Worm (Caenorhabditis elegans) whole organism, L1 larva: ENCODE data around the gene sshk-1.

Experiments
- blmp-1 ChIP-seq: fragments of 150-350 bp; optimal IDR thresholded peaks from 2 replicates; lab custom pipeline; 2014; ENCODE audit warnings: missing biosample characterization, missing genetic modification characterization
- elt-3 ChIP-seq, 6 experiments: fragments of 150-350 bp in 1 of 6; sonication (generic microtip); optimal IDR thresholded peaks; 2 replicates each; lab custom pipeline; 2017 to 2018; ENCODE audit warnings: missing biosample characterization in 6 of 6, missing genetic modification characterization in 6 of 6, inconsistent platforms in 1 of 6
- lin-13 ChIP-seq: fragments of 150-350 bp; optimal IDR thresholded peaks from 2 replicates; lab custom pipeline; 2014; ENCODE audit warnings: missing biosample characterization, missing genetic modification reagents, missing genetic modification characterization
- lir-3 ChIP-seq: sonication (generic microtip); optimal IDR thresholded peaks from 2 replicates; lab custom pipeline; 2016; ENCODE audit warnings: mild to moderate bottlenecking, missing genetic modification characterization, moderate library complexity, missing compliant biosample characterization; ENCODE audit not compliant: poor library complexity
- nhr-237 ChIP-seq: fragments of 150-350 bp; optimal IDR thresholded peaks from 2 replicates; lab custom pipeline; 2014; ENCODE audit warnings: missing biosample characterization, missing genetic modification characterization
- nhr-28 ChIP-seq: fragments of 150-350 bp; optimal IDR thresholded peaks from 2 replicates; lab custom pipeline; 2014; ENCODE audit warnings: missing biosample characterization, missing genetic modification characterization
- nhr-84 ChIP-seq: sonication (generic microtip); optimal IDR thresholded peaks from 2 replicates; lab custom pipeline; 2017; ENCODE audit warnings: missing biosample characterization, missing genetic modification characterization
- nhr-90 ChIP-seq: sonication (generic microtip); optimal IDR thresholded peaks from 2 replicates; lab custom pipeline; 2016; ENCODE audit warnings: mild to moderate bottlenecking, missing genetic modification characterization, missing compliant biosample characterization; ENCODE audit not compliant: poor library complexity
- skn-1 ChIP-seq: fragments of 150-350 bp; optimal IDR thresholded peaks from 2 replicates; lab custom pipeline; 2014; ENCODE audit warnings: missing biosample characterization, missing genetic modification characterization
- vab-15 ChIP-seq: sonication (generic microtip); optimal IDR thresholded peaks from 2 replicates; lab custom pipeline; 2017; ENCODE audit warnings: missing genotype, mild to moderate bottlenecking, missing genetic modification characterization, missing compliant biosample characterization

DNA sequence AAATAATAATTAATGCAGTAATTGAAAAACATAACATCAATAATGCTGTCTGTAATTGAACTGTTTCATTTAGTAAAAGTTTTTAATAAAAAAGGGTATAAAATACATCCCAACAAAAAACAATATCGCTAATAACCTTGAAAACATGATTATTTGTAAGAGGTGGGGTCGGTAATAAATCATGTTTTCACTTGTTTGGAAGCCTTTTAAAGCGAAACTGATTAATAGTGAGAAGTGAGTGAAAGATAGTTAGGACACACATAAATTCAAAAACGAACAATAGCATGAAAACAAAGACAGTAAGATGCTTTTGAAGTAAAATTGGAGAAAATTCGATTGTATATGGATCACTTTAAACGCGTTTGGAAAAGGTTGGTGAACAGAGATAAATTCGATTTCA, 45.1 kb downstream of the sshk-1 start, which contains the start of gene try-4:
- TF ChIP-seq nhr-237 (tag; lab: Kevin White, UChicago) = no peak
- peak; percentile 71 for TF ChIP-seq blmp-1 (tag; lab: Kevin White, UChicago)
- TF ChIP-seq nhr-28 (tag; lab: Kevin White, UChicago) = no peak
- no peak for TF ChIP-seq nhr-84 (tag; lab: Kevin White, UChicago)
- no peak for TF ChIP-seq vab-15 (tag; lab: Kevin White, UChicago)
- no peak for TF ChIP-seq lin-13 (GFP tag; lab: Kevin White, UChicago)
- no peak for TF ChIP-seq lir-3 (tag; lab: Kevin White, UChicago)
- TF ChIP-seq elt-3 (tag; optimal IDR thresholded peaks at IDR 0.05; lab: Kevin White, UChicago) = no peak
- TF ChIP-seq nhr-90 = no peak
- no peak for TF ChIP-seq skn-1 (tag; lab: Kevin White, UChicago)
